Worm (Caenorhabditis elegans): ENCODE data around the gene T22E5.1.

Gene T22E5.1

ce11 chrX:6382930-6383329 is 29.7 kb upstream of the T22E5.1 start:
- no peak for TF ChIP-seq pat-9 (tag; optimal IDR thresholded peaks at IDR 0.05)
- no peak for TF ChIP-seq pag-3 (tag; optimal IDR thresholded peaks at IDR 0.05; ENCODE audit: borderline replicate concordance)
- no peak for TF ChIP-seq pros-1 (tag; optimal IDR thresholded peaks at IDR 0.05)

DNA sequence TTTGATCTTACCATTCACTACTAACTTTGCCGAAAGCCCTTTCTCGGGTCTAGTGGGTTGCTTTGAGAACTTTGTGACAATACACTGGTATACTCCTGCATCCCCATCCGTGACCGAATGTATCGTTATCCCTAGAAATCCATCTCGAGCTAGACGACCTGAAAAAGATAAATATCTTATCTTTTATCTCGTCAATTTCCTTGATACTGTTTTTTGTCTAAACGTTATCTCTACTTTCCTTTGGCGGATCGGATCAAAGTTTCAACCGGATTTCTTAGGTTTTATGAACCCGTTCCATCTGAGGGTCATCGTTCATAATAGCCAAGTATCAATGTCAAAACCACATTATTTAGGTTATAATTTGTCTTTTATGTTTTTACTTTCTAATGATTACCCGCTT is 28.1 kb upstream of the T22E5.1 start:
- TF ChIP-seq F13H6.1 (tag; optimal IDR thresholded peaks at IDR 0.05) (no peak), sdc-2 (tag; optimal IDR thresholded peaks at IDR 0.05) (no peak), pha-4 (tag; optimal IDR thresholded peaks at IDR 0.05) (no peak), C38D4.7 (GFP tag; optimal IDR thresholded peaks at IDR 0.05) (no peak), nhr-232 (tag; optimal IDR thresholded peaks at IDR 0.05) (no peak), ceh-31 (tag; optimal IDR thresholded peaks at IDR 0.05) (no peak), ceh-6 (GFP tag; optimal IDR thresholded peaks at IDR 0.05) (no peak), Y22D7AL.16 (tag; optimal IDR thresholded peaks at IDR 0.05) (no peak), hlh-8 (tag; optimal IDR thresholded peaks at IDR 0.05) (no peak), ama-1 (optimal IDR thresholded peaks at IDR 0.05) (no peak)

- TF ChIP-seq pha-4 (tag; optimal IDR thresholded peaks at IDR 0.05) (no peak), ceh-45 (GFP tag; IDR thresholded peaks at IDR 0.05) (no peak), lim-6 (tag; optimal IDR thresholded peaks at IDR 0.05) (no peak), K09A11.1 (tag; optimal IDR thresholded peaks at IDR 0.05; ENCODE audit: insufficient read depth) (no peak), nhr-11 (tag; optimal IDR thresholded peaks at IDR 0.05) (no peak), hlh-6 (tag; optimal IDR thresholded peaks at IDR 0.05) (no peak), ceh-19 (GFP tag; optimal IDR thresholded peaks at IDR 0.05) (no peak), npax-4 (tag; optimal IDR thresholded peaks at IDR 0.05) (no peak), odd-2 (tag; optimal IDR thresholded peaks at IDR 0.05) (no peak), ceh-14 (tag; optimal IDR thresholded peaks at IDR 0.05) (no peak), mec-3 (tag; optimal IDR thresholded peaks at IDR 0.05; ENCODE audit: borderline replicate concordance) (no peak), hlh-30 (tag; optimal IDR thresholded peaks at IDR 0.05; ENCODE audit: insufficient read depth) (no peak)
Observed at ce11 chrX:6385185-6385584, 27.5 kb upstream of the T22E5.1 start, which contains the start of gene igdb-3. Gene igdb-3, plus strand, starts transcription at chrX:6385485.

- no peak for TF ChIP-seq unc-55 (GFP tag; optimal IDR thresholded peaks at IDR 0.05)
- no peak for TF ChIP-seq ttx-3 (tag; optimal IDR thresholded peaks at IDR 0.05)
- TF ChIP-seq hlh-13 (GFP tag; optimal IDR thresholded peaks at IDR 0.05): no peak
- TF ChIP-seq tbx-7 (tag; optimal IDR thresholded peaks at IDR 0.05): no peak
- no peak for TF ChIP-seq nhr-11 (tag; optimal IDR thresholded peaks at IDR 0.05)
- no peak for TF ChIP-seq K02D7.2 (tag; optimal IDR thresholded peaks at IDR 0.05)
- TF ChIP-seq C08G9.2 (tag; optimal IDR thresholded peaks at IDR 0.05): no peak
- no peak for TF ChIP-seq elt-2 (tag; optimal IDR thresholded peaks at IDR 0.05)
- TF ChIP-seq ceh-2 (tag; optimal IDR thresholded peaks at IDR 0.05): no peak
- TF ChIP-seq che-1 (tag; optimal IDR thresholded peaks at IDR 0.05): no peak
- TF ChIP-seq sox-2 (GFP tag; IDR thresholded peaks at IDR 0.05): no peak
- TF ChIP-seq sdc-2 (tag; optimal IDR thresholded peaks at IDR 0.05): no peak
Observed at ce11 chrX:6388639-6389038, 24.0 kb upstream of the T22E5.1 start.

- TF ChIP-seq elt-2 (tag; optimal IDR thresholded peaks at IDR 0.05): no peak
- TF ChIP-seq C08G9.2 (tag; optimal IDR thresholded peaks at IDR 0.05): no peak
- TF ChIP-seq ceh-48 (tag; optimal IDR thresholded peaks at IDR 0.05): no peak
- no peak for TF ChIP-seq eyg-1 (tag; optimal IDR thresholded peaks at IDR 0.05)
- no peak for TF ChIP-seq pha-2 (tag; optimal IDR thresholded peaks at IDR 0.05)
- no peak for TF ChIP-seq dve-1 (tag; optimal IDR thresholded peaks at IDR 0.05)
- TF ChIP-seq T23F11.4 (GFP tag; optimal IDR thresholded peaks at IDR 0.05): no peak
- no peak for TF ChIP-seq ceh-14 (tag; optimal IDR thresholded peaks at IDR 0.05)
- no peak for TF ChIP-seq elt-4 (tag; optimal IDR thresholded peaks at IDR 0.05)
- TF ChIP-seq ets-4 (tag; optimal IDR thresholded peaks at IDR 0.05): no peak
- no peak for TF ChIP-seq npax-4 (tag; optimal IDR thresholded peaks at IDR 0.05)
- TF ChIP-seq ceh-19 (GFP tag; optimal IDR thresholded peaks at IDR 0.05): no peak
Observed at ce11 chrX:6391491-6391890, 21.2 kb upstream of the T22E5.1 start, which contains the start of gene igcm-2. Gene igcm-2, minus strand, starts transcription at chrX:6391591.
